Worm (Caenorhabditis elegans) whole organism, early embryonic: ENCODE measurements around the gene F57G9.3.

Experiments
- B0310.2 ChIP-seq: sonication (generic microtip); optimal IDR thresholded peaks from 2 replicates; lab custom pipeline; 2016; ENCODE audit warnings: mild to moderate bottlenecking, missing genetic modification characterization, missing compliant biosample characterization
- F13C5.2 ChIP-seq: sonication (generic microtip); optimal IDR thresholded peaks from 2 replicates; lab custom pipeline; 2017; ENCODE audit warnings: mild to moderate bottlenecking, missing genetic modification characterization, inconsistent platforms, missing compliant biosample characterization
- aly-1 ChIP-seq: sonication (generic microtip); optimal IDR thresholded peaks from 2 replicates; lab custom pipeline; 2016; ENCODE audit warnings: missing genetic modification characterization, missing compliant biosample characterization
- ama-1 ChIP-seq: fragments of 150-350 bp; optimal IDR thresholded peaks from 2 replicates; lab custom pipeline; 2014
- ceh-13 ChIP-seq: fragments of 200-800 bp; sonication (Bioruptor generic); optimal IDR thresholded peaks from 2 replicates; lab custom pipeline; 2018; ENCODE audit warnings: mild to moderate bottlenecking, missing genetic modification characterization, missing compliant biosample characterization
- ceh-36 ChIP-seq: sonication (generic microtip); optimal IDR thresholded peaks from 2 replicates; lab custom pipeline; 2016; ENCODE audit warnings: missing genetic modification characterization, inconsistent platforms, missing compliant biosample characterization
- ets-7 ChIP-seq: sonication (generic microtip); optimal IDR thresholded peaks from 2 replicates; lab custom pipeline; 2016; ENCODE audit warnings: missing genotype, missing genetic modification characterization, missing compliant biosample characterization
- flt-1 ChIP-seq: fragments of 200-800 bp; sonication (Bioruptor generic); IDR thresholded peaks from 2 replicates; pipeline ENCODE4 v1.3.6; 2022; ENCODE audit warnings: missing genetic modification characterization, missing compliant biosample characterization
- hmbx-1 ChIP-seq: sonication (generic microtip); optimal IDR thresholded peaks from 2 replicates; lab custom pipeline; 2016; ENCODE audit warnings: mild to moderate bottlenecking, missing genetic modification characterization, missing compliant biosample characterization
- hmg-4 ChIP-seq: fragments of 200-800 bp; sonication (Bioruptor generic); optimal IDR thresholded peaks from 2 replicates; lab custom pipeline; 2018; ENCODE audit warnings: mild to moderate bottlenecking, missing genetic modification characterization, missing compliant biosample characterization
- hnd-1 ChIP-seq: sonication (generic microtip); optimal IDR thresholded peaks from 2 replicates; lab custom pipeline; 2016; ENCODE audit warnings: missing genetic modification characterization, missing compliant biosample characterization
- pes-1 ChIP-seq: fragments of 200-800 bp; sonication (Bioruptor generic); IDR thresholded peaks from 2 replicates; pipeline ENCODE4 v1.3.6; 2022; ENCODE audit warnings: missing genetic modification reagents, missing genetic modification characterization, missing compliant biosample characterization
- scrt-1 ChIP-seq: fragments of 200-800 bp; sonication (Bioruptor generic); IDR thresholded peaks from 2 replicates; pipeline ENCODE4 v1.3.6; 2022; ENCODE audit warnings: missing genetic modification characterization, missing compliant biosample characterization
- sea-1 ChIP-seq: fragments of 200-800 bp; sonication (Bioruptor generic); conservative IDR thresholded peaks from 2 replicates; pipeline ENCODE4 v1.3.6; 2022; ENCODE audit warnings: missing genetic modification characterization, missing compliant biosample characterization
- tbx-11 ChIP-seq: fragments of 200-800 bp; sonication (Bioruptor generic); IDR thresholded peaks from 2 replicates; pipeline ENCODE4 v1.3.6; 2022; ENCODE audit warnings: missing genetic modification characterization, missing compliant biosample characterization
- tbx-37 ChIP-seq: fragments of 200-800 bp; sonication (Bioruptor generic); conservative IDR thresholded peaks from 2 replicates; pipeline ENCODE4 v1.3.6; 2022; ENCODE audit warnings: missing genetic modification reagents, missing genetic modification characterization, missing compliant biosample characterization
- tra-4 ChIP-seq: sonication (generic microtip); optimal IDR thresholded peaks from 2 replicates; lab custom pipeline; 2017; ENCODE audit warnings: missing genetic modification characterization, missing compliant biosample characterization

Gene F57G9.3

DNA sequence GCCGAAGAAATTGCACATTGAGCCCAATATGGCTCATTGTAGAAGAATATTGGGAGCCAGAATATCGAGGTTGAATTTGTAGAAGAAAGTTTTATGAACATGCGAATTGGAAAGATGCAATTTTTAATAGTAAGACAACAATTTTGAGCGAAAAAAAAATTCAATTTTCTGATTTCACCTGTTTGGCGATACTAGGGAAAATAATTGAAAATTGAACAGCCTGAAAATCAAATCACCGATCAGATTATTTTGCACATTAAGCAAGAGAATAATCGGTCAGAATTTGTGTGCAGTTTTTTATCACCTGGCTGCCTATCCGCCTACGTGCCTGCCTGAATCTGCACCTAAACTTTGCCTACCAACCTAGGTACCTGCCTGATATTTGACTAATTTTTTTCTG, 10.5 kb upstream of the F57G9.3 start, which contains the start of gene sre-26:
Gene sre-26 (minus strand): TSS at position 101 of the 400 bp plus-strand sequence.
- no peak for TF ChIP-seq pes-1 (GFP tag; lab: Robert Waterston, UW)
- no peak for TF ChIP-seq sea-1
- no peak for TF ChIP-seq ama-1
- no peak for TF ChIP-seq ceh-13
- TF ChIP-seq hnd-1 (tag; lab: Kevin White, UChicago): no peak
- TF ChIP-seq aly-1 (tag; lab: Kevin White, UChicago): no peak
- TF ChIP-seq hmbx-1 (tag; lab: Kevin White, UChicago): no peak
- no peak for TF ChIP-seq B0310.2 (tag; lab: Kevin White, UChicago)
- no peak for TF ChIP-seq scrt-1 (GFP tag; lab: Robert Waterston, UW)
- TF ChIP-seq ets-7 (tag; lab: Kevin White, UChicago): no peak
- TF ChIP-seq tbx-11 (GFP tag; lab: Robert Waterston, UW): no peak
- no peak for TF ChIP-seq tbx-37 (GFP tag; lab: Robert Waterston, UW)
- TF ChIP-seq ceh-36 (tag; lab: Kevin White, UChicago): no peak
- no peak for TF ChIP-seq flt-1 (GFP tag; lab: Robert Waterston, UW)
- no peak for TF ChIP-seq hmg-4 (GFP tag; lab: Kevin White, UChicago)
- TF ChIP-seq F13C5.2 (tag; lab: Kevin White, UChicago): no peak

DNA sequence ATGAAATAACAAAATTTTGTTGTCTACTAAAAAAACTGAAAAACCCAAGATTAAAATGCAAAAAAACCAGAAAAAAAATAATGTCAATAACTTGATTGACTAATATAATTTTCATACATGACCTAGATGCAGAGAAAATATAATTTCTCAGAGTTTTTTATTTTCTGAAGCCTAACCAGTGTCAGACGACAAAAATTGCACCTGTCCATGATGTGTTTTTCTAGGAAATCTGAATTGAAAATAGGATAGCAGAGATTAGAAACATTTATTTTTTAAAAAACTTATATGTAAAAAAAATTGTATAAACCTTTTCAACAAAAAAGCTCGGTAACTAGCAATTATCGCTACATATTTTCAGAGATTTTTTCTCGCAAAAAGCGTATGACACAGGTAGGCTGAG, 8.0 kb upstream of the F57G9.3 start:
- TF ChIP-seq ceh-36 (tag; lab: Kevin White, UChicago) (no peak), hmg-4 (GFP tag; lab: Kevin White, UChicago) (no peak), F13C5.2 (tag; lab: Kevin White, UChicago) (no peak), tbx-11 (GFP tag; lab: Robert Waterston, UW) (no peak), pes-1 (GFP tag; lab: Robert Waterston, UW) (no peak), hmbx-1 (tag; lab: Kevin White, UChicago) (no peak), ama-1 (no peak), tra-4 (no peak), sea-1 (no peak), hnd-1 (tag; lab: Kevin White, UChicago) (no peak), tbx-37 (GFP tag; lab: Robert Waterston, UW) (no peak), aly-1 (tag; lab: Kevin White, UChicago) (no peak), scrt-1 (GFP tag; lab: Robert Waterston, UW) (no peak), ets-7 (tag; lab: Kevin White, UChicago) (no peak), B0310.2 (tag; lab: Kevin White, UChicago) (no peak), ceh-13 (no peak)

DNA sequence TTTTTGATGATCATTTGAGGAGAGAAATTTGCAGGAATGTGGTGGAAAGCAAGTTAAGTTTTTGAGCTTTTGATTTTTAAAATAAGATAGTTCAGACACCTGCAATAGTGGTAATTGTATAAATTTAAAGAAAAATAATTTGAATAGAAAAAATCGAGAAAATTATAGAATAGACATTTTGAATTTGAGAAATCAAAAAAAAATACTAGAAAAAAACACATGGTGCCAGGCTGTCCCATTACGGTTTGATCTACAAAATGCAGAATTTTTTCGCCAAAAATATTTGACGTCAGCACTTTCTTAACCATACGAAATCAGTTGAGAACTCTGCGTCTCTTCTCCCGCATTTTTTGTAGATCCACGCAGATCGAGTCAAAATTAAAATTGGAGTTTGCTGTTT, 7.5 kb upstream of the F57G9.3 start, which contains the start of gene sre-27:
Gene sre-27 (minus strand): TSS at position 101 of the 400 bp plus-strand sequence.
- TF ChIP-seq hmbx-1 (tag; lab: Kevin White, UChicago) (no peak), F13C5.2 (tag; lab: Kevin White, UChicago) (no peak), ceh-36 (tag; lab: Kevin White, UChicago) (no peak), tbx-37 (GFP tag; lab: Robert Waterston, UW) (no peak), scrt-1 (GFP tag; lab: Robert Waterston, UW) (no peak), B0310.2 (tag; lab: Kevin White, UChicago) (no peak), pes-1 (GFP tag; lab: Robert Waterston, UW) (no peak), ama-1 (no peak)

DNA sequence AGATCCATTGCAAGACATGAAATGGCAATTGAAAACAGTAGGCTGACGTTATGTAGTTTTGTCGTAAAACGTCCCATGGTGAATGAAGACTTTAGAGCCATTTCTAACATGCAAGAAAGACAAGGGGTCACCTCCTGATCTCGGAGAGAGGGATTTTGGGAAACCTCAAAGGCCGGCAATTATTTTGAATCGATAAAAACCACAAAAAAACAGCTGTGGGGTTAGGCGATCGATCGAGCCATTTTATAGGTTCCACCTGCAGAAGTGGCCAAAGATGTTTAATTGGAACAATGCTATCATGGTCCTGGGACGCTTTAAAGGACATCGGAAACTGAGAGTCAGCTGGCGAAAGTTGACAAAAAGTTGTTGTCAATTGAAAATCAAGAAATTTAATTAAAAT, 4.8 kb upstream of the F57G9.3 start, which contains the start of gene Y57A10C.11:
Gene Y57A10C.11 (minus strand): TSS at position 101 of the 400 bp plus-strand sequence.
- TF ChIP-seq ets-7 (tag; lab: Kevin White, UChicago) (no peak), hmg-4 (GFP tag; lab: Kevin White, UChicago) (no peak), hnd-1 (tag; lab: Kevin White, UChicago) (no peak), tbx-37 (GFP tag; lab: Robert Waterston, UW) (no peak), B0310.2 (tag; lab: Kevin White, UChicago) (no peak), scrt-1 (GFP tag; lab: Robert Waterston, UW) (no peak), hmbx-1 (tag; lab: Kevin White, UChicago) (no peak), tra-4 (no peak), ceh-13 (no peak)

DNA sequence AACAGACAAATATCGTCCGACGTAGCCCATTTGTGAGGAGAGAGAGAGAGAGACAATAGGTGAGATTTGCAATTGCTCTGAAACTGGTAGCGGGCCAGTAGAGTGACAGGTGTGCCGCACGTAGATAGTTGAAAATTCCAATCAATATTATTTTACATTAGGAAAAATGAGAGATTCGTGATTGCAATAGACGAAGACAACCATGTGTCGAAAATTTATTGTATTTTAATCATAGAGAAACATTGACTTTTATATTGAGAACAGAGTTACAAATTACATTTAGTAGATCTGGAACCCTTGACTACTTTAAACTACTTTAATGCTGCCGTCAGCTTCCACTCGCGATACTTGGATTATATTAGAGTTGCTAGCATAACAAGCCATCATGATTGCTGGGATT, 2.4 kb upstream of the F57G9.3 start, which contains the start of gene Y57A10C.1:
Gene Y57A10C.1 (minus strand): TSS at position 101 of the 400 bp plus-strand sequence.
- no peak for TF ChIP-seq scrt-1 (GFP tag; lab: Robert Waterston, UW)
- no peak for TF ChIP-seq F13C5.2 (tag; lab: Kevin White, UChicago)
- no peak for TF ChIP-seq hnd-1 (tag; lab: Kevin White, UChicago)
- TF ChIP-seq aly-1 (tag; lab: Kevin White, UChicago): no peak
- no peak for TF ChIP-seq ceh-13

DNA sequence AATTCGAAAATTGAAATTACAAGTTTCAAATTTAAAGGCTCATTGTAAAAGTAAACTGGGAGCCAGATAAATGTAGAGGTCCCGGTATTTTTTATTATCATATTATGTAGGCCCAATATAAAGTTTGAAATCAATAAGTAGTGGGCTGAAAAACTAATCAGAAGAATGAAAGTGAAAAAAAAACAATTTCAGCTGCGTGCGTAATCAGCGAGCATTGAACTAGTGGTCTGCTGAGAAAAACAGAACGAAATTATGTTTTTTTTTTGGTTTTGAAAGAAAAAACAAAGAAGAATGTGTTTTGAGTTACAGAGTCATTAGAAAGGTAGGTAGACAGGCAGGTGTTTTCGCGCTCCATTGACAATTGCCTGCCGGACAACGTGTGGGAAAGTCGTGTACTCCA, 1.3 kb downstream of the F57G9.3 start, which contains the start of gene sre-31:
Gene sre-31 (minus strand): TSS at position 101 of the 400 bp plus-strand sequence.
- TF ChIP-seq aly-1 (tag; lab: Kevin White, UChicago) (no peak), ceh-36 (tag; lab: Kevin White, UChicago) (no peak), hmg-4 (GFP tag; lab: Kevin White, UChicago) (no peak), B0310.2 (tag; lab: Kevin White, UChicago) (no peak), tbx-37 (GFP tag; lab: Robert Waterston, UW) (no peak), hmbx-1 (tag; lab: Kevin White, UChicago) (no peak), tbx-11 (GFP tag; lab: Robert Waterston, UW) (no peak), ets-7 (tag; lab: Kevin White, UChicago) (no peak), ama-1 (no peak), scrt-1 (GFP tag; lab: Robert Waterston, UW) (no peak), sea-1 (no peak), ceh-13 (no peak), pes-1 (GFP tag; lab: Robert Waterston, UW) (no peak), tra-4 (no peak), F13C5.2 (tag; lab: Kevin White, UChicago) (no peak), hnd-1 (tag; lab: Kevin White, UChicago) (no peak), flt-1 (GFP tag; lab: Robert Waterston, UW) (no peak)

DNA sequence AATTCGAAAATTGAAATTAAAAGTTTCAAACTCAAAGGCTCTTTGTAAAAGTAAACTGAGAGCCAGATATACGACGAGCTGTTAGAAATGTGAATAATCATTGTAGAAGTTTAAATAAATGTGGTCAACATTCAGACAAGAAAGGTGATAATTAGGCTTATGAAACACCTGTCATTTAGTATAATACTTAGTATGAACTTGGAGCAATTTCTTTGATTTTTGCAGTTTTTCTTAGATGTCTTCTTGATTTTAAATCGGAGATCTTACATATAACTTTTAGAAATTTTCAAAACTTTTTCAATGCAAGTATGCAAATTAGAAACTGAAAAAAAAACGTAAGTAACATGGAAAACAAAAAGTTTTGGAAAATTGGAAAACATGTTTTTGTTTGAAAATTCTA, 3.6 kb downstream of the F57G9.3 start, which contains the start of gene sre-30:
Gene sre-30 (minus strand): TSS at position 101 of the 400 bp plus-strand sequence.
- no peak for TF ChIP-seq ama-1
- no peak for TF ChIP-seq hmbx-1 (tag; lab: Kevin White, UChicago)
- TF ChIP-seq flt-1 (GFP tag; lab: Robert Waterston, UW): no peak
- no peak for TF ChIP-seq tbx-11 (GFP tag; lab: Robert Waterston, UW)
- TF ChIP-seq hmg-4 (GFP tag; lab: Kevin White, UChicago): no peak
- no peak for TF ChIP-seq tbx-37 (GFP tag; lab: Robert Waterston, UW)
- TF ChIP-seq ceh-36 (tag; lab: Kevin White, UChicago): no peak
- TF ChIP-seq B0310.2 (tag; lab: Kevin White, UChicago): no peak
- TF ChIP-seq ceh-13: no peak
- TF ChIP-seq hnd-1 (tag; lab: Kevin White, UChicago): no peak
- no peak for TF ChIP-seq sea-1
- no peak for TF ChIP-seq scrt-1 (GFP tag; lab: Robert Waterston, UW)
- no peak for TF ChIP-seq F13C5.2 (tag; lab: Kevin White, UChicago)
- TF ChIP-seq ets-7 (tag; lab: Kevin White, UChicago): no peak
